Fruit fly (Drosophila melanogaster) whole organism, embryonic: ENCODE data around the gene por.

Source experiments
- ATbp ChIP-seq: fragments of 200-800 bp; sonication (Bioruptor generic); optimal IDR thresholded peaks from 2 replicates; lab custom pipeline; 2017; ENCODE audit warnings: missing biosample characterization, mild to moderate bottlenecking, missing genetic modification characterization, missing genetic modification reagents
- Atf3 ChIP-seq: fragments of 200-800 bp; sonication (Bioruptor generic); optimal IDR thresholded peaks from 3 replicates; lab custom pipeline; 2016; ENCODE audit warnings: missing biosample characterization, missing genetic modification characterization
- B-H1 ChIP-seq: fragments of 200-800 bp; sonication (Bioruptor generic); IDR thresholded peaks from 3 replicates; pipeline ENCODE4 v1.3.6; 2022; ENCODE audit warnings: missing biosample characterization, missing genetic modification characterization
- B-H2 ChIP-seq: fragments of 200-800 bp; sonication (Bioruptor generic); optimal IDR thresholded peaks from 2 replicates; lab custom pipeline; 2018; ENCODE audit warnings: missing biosample characterization, mild to moderate bottlenecking, missing genetic modification characterization
- CG10959 ChIP-seq: fragments of 200-800 bp; sonication (Bioruptor generic); IDR thresholded peaks from 2 replicates; pipeline ENCODE4 v1.3.6; 2022; ENCODE audit warnings: missing biosample characterization, missing genetic modification characterization
- CG11398 ChIP-seq: fragments of 200-800 bp; sonication (Bioruptor generic); optimal IDR thresholded peaks from 2 replicates; lab custom pipeline; 2016; ENCODE audit warnings: missing biosample characterization, missing genetic modification characterization
- CG17612 ChIP-seq: fragments of 200-800 bp; sonication (Bioruptor generic); IDR thresholded peaks from 2 replicates; pipeline ENCODE4 v1.3.6; 2022; ENCODE audit warnings: missing biosample characterization, missing genetic modification characterization
- CG17912 ChIP-seq: fragments of 200-800 bp; sonication (Bioruptor generic); optimal IDR thresholded peaks from 2 replicates; lab custom pipeline; 2018; ENCODE audit warnings: missing biosample characterization, mild to moderate bottlenecking, missing genetic modification characterization
- CG18599 ChIP-seq: fragments of 200-800 bp; sonication (Bioruptor generic); optimal IDR thresholded peaks from 3 replicates; lab custom pipeline; 2017; ENCODE audit warnings: missing biosample characterization, missing genetic modification characterization, mild to moderate bottlenecking, moderate library complexity, missing genetic modification reagents
- CG2712 ChIP-seq: fragments of 200-800 bp; optimal IDR thresholded peaks from 3 replicates; lab custom pipeline; 2019; ENCODE audit warnings: missing biosample characterization, mild to moderate bottlenecking, missing genetic modification characterization, moderate library complexity
- CG3838 ChIP-seq: fragments of 200-800 bp; sonication (Bioruptor generic); optimal IDR thresholded peaks from 3 replicates; lab custom pipeline; 2016; ENCODE audit warnings: missing biosample characterization, missing genetic modification characterization
- CG3847 ChIP-seq: fragments of 200-800 bp; sonication (Bioruptor generic); IDR thresholded peaks from 2 replicates; pipeline ENCODE4 v1.3.6; 2022; ENCODE audit warnings: missing biosample characterization, missing genetic modification characterization
- CG5245 ChIP-seq: fragments of 200-800 bp; sonication (Bioruptor generic); optimal IDR thresholded peaks from 3 replicates; lab custom pipeline; 2016; ENCODE audit warnings: missing biosample characterization, missing genetic modification characterization
- CG8478 ChIP-seq: fragments of >200 bp; optimal IDR thresholded peaks from 2 replicates; lab custom pipeline; 2018
- CG8924 ChIP-seq: fragments of 200-800 bp; optimal IDR thresholded peaks from 3 replicates; lab custom pipeline; 2019; ENCODE audit warnings: missing biosample characterization, mild to moderate bottlenecking, missing genetic modification characterization, moderate library complexity
- CG9797 ChIP-seq: fragments of 200-800 bp; sonication (Bioruptor generic); optimal IDR thresholded peaks from 3 replicates; lab custom pipeline; 2018; ENCODE audit warnings: missing biosample characterization, mild to moderate bottlenecking, missing genetic modification characterization
- Deaf1 ChIP-seq: fragments of 200-800 bp; optimal IDR thresholded peaks from 3 replicates; lab custom pipeline; 2019; ENCODE audit warnings: missing biosample characterization, mild to moderate bottlenecking, missing genetic modification characterization, moderate library complexity
- GATAe ChIP-seq: fragments of 200-800 bp; sonication (Bioruptor generic); conservative IDR thresholded peaks from 2 replicates; pipeline ENCODE4 v1.3.6; 2022; ENCODE audit warnings: missing biosample characterization, missing genetic modification characterization
- HmgZ ChIP-seq: fragments of 200-800 bp; sonication (Bioruptor generic); optimal IDR thresholded peaks from 2 replicates; lab custom pipeline; 2018; ENCODE audit warnings: missing biosample characterization, mild to moderate bottlenecking, missing genetic modification characterization
- Jarid2 ChIP-seq: fragments of 200-800 bp; sonication (Bioruptor generic); optimal IDR thresholded peaks from 3 replicates; lab custom pipeline; 2017; ENCODE audit warnings: mild to moderate bottlenecking, missing biosample characterization, missing genetic modification reagents, missing genetic modification characterization
- Mes4 ChIP-seq: fragments of 200-800 bp; sonication (Bioruptor generic); optimal IDR thresholded peaks from 2 replicates; lab custom pipeline; 2016; ENCODE audit warnings: missing biosample characterization, missing genetic modification characterization
- Nf-YB ChIP-seq: fragments of 200-800 bp; sonication (Bioruptor generic); optimal IDR thresholded peaks from 3 replicates; lab custom pipeline; 2019; ENCODE audit warnings: missing biosample characterization, mild to moderate bottlenecking, missing genetic modification characterization, moderate library complexity
- Scr ChIP-seq: fragments of 200-800 bp; sonication (Bioruptor generic); IDR thresholded peaks from 2 replicates; pipeline ENCODE4 v1.3.6; 2022; ENCODE audit warnings: missing biosample characterization, missing genetic modification characterization; ENCODE audit not compliant: partially characterized antibody
- cas ChIP-seq: fragments of 200-800 bp; sonication (Bioruptor generic); IDR thresholded peaks from 2 replicates; pipeline ENCODE4 v1.3.6; 2022; ENCODE audit warnings: missing biosample characterization, missing genetic modification characterization
- cato ChIP-seq: fragments of 200-800 bp; sonication (Bioruptor generic); optimal IDR thresholded peaks from 2 replicates; lab custom pipeline; 2016; ENCODE audit warnings: missing biosample characterization, missing genetic modification characterization, borderline replicate concordance
- chn ChIP-seq: fragments of 200-800 bp; sonication (Bioruptor generic); optimal IDR thresholded peaks from 2 replicates; lab custom pipeline; 2016; ENCODE audit warnings: missing biosample characterization, missing genetic modification characterization
- ci ChIP-seq: fragments of 200-800 bp; sonication (Bioruptor generic); IDR thresholded peaks from 3 replicates; pipeline ENCODE4 v1.3.6; 2022; ENCODE audit warnings: missing biosample characterization, missing genetic modification characterization
- corto ChIP-seq: fragments of 200-800 bp; sonication (Bioruptor generic); optimal IDR thresholded peaks from 2 replicates; lab custom pipeline; 2016; ENCODE audit warnings: missing biosample characterization, mild to moderate bottlenecking, missing genetic modification characterization, moderate library complexity
- crc ChIP-seq: fragments of 200-800 bp; sonication (Bioruptor generic); optimal IDR thresholded peaks from 2 replicates; lab custom pipeline; 2016; ENCODE audit warnings: missing biosample characterization, missing genetic modification characterization
- en ChIP-seq: fragments of 200-800 bp; sonication (Bioruptor generic); optimal IDR thresholded peaks from 2 replicates; lab custom pipeline; 2016; ENCODE audit warnings: missing biosample characterization, missing genetic modification characterization
- hb ChIP-seq: fragments of 200-800 bp; sonication (Bioruptor generic); IDR thresholded peaks from 3 replicates; pipeline ENCODE4 v1.3.6; 2022; ENCODE audit warnings: missing biosample characterization, missing genetic modification characterization; ENCODE audit not compliant: partially characterized antibody
- jumu ChIP-seq: fragments of 200-800 bp; sonication (Bioruptor generic); optimal IDR thresholded peaks from 3 replicates; lab custom pipeline; 2016; ENCODE audit warnings: missing biosample characterization, missing genetic modification characterization
- lola ChIP-seq, 3 experiments: fragments of >200 bp in 2 of 3; fragments of 200-800 bp in 1 of 3; sonication (Bioruptor generic) in 1 of 3; optimal IDR thresholded peaks; 2 replicates each; lab custom pipeline; 2017 to 2019; ENCODE audit warnings: missing biosample characterization in 3 of 3, missing genetic modification characterization in 3 of 3, mild to moderate bottlenecking in 1 of 3, moderate library complexity in 1 of 3
- mld ChIP-seq: fragments of 200-800 bp; sonication (Bioruptor generic); IDR thresholded peaks from 3 replicates; pipeline ENCODE4 v1.3.6; 2022; ENCODE audit warnings: missing biosample characterization, missing genetic modification characterization; ENCODE audit not compliant: partially characterized antibody
- odd ChIP-seq: fragments of 200-800 bp; sonication (Bioruptor generic); optimal IDR thresholded peaks from 2 replicates; lab custom pipeline; 2017; ENCODE audit warnings: missing biosample characterization, mild to moderate bottlenecking, missing genetic modification characterization
- pb ChIP-seq: fragments of 200-800 bp; sonication (Bioruptor generic); optimal IDR thresholded peaks from 3 replicates; lab custom pipeline; 2016; ENCODE audit warnings: missing biosample characterization, missing genetic modification characterization
- peb ChIP-seq: fragments of 200-800 bp; sonication (Bioruptor generic); IDR thresholded peaks from 2 replicates; pipeline ENCODE4 v1.3.6; 2022; ENCODE audit warnings: missing biosample characterization, missing genetic modification characterization
- pum ChIP-seq: fragments of 200-800 bp; sonication (Bioruptor generic); optimal IDR thresholded peaks from 2 replicates; lab custom pipeline; 2016; ENCODE audit warnings: missing biosample characterization, missing genetic modification characterization
- pzg ChIP-seq: fragments of 200-800 bp; sonication (Bioruptor generic); optimal IDR thresholded peaks from 3 replicates; lab custom pipeline; 2018; ENCODE audit warnings: missing biosample characterization, mild to moderate bottlenecking, missing genetic modification characterization, moderate library complexity
- ro ChIP-seq: fragments of 200-800 bp; sonication (Bioruptor generic); IDR thresholded peaks from 2 replicates; pipeline ENCODE4 v1.3.6; 2022; ENCODE audit warnings: missing biosample characterization, missing genetic modification characterization
- sens-2 ChIP-seq: fragments of 200-800 bp; sonication (Bioruptor generic); IDR thresholded peaks from 2 replicates; pipeline ENCODE4 v1.3.6; 2022; ENCODE audit warnings: missing biosample characterization, missing genetic modification characterization
- seq ChIP-seq: fragments of 200-800 bp; sonication (Bioruptor generic); IDR thresholded peaks from 2 replicates; pipeline ENCODE4 v1.3.6; 2022; ENCODE audit warnings: missing biosample characterization, missing genetic modification characterization
- slp2 ChIP-seq: fragments of 200-800 bp; sonication (Bioruptor generic); optimal IDR thresholded peaks from 2 replicates; lab custom pipeline; 2016; ENCODE audit warnings: missing biosample characterization, missing genetic modification characterization
- tio ChIP-seq: fragments of 200-800 bp; sonication (Bioruptor generic); optimal IDR thresholded peaks from 2 replicates; lab custom pipeline; 2017; ENCODE audit warnings: missing biosample characterization, missing genetic modification characterization, inconsistent platforms
- tll ChIP-seq, 2 experiments: fragments of 200-800 bp in 1 of 2; fragments of >200 bp in 1 of 2; sonication (Bioruptor generic) in 1 of 2; optimal IDR thresholded peaks; 2 replicates each; lab custom pipeline; 2017 to 2019; ENCODE audit warnings: missing biosample characterization in 2 of 2, missing genetic modification characterization in 2 of 2, mild to moderate bottlenecking in 1 of 2, moderate library complexity in 1 of 2
- trem ChIP-seq: fragments of 200-800 bp; optimal IDR thresholded peaks from 3 replicates; lab custom pipeline; 2019; ENCODE audit warnings: missing biosample characterization, mild to moderate bottlenecking, missing genetic modification characterization, moderate library complexity
- zen ChIP-seq: fragments of 200-800 bp; sonication (Bioruptor generic); optimal IDR thresholded peaks from 3 replicates; lab custom pipeline; 2018; ENCODE audit warnings: missing biosample characterization, mild to moderate bottlenecking, missing genetic modification characterization, moderate library complexity
- zen2 ChIP-seq: fragments of 200-800 bp; sonication (Bioruptor generic); IDR thresholded peaks from 3 replicates; pipeline ENCODE4 v1.3.6; 2022; ENCODE audit warnings: missing biosample characterization, missing genetic modification characterization; ENCODE audit not compliant: partially characterized antibody

por gene

dm6 chrX:18367806-18368643 lies 11.6 kb downstream of the por start (continued):
- peak; percentile 22 for TF ChIP-seq chn
- TF ChIP-seq HmgZ (tag; lab: Kevin White, UChicago): peak; percentile 83
- TF ChIP-seq hb (GFP tag; lab: Robert Waterston, UW): no peak
- TF ChIP-seq CG18599 (GFP tag; lab: Kevin White, UChicago): peak; percentile 90
- peak in 2 of 3 experiments; percentile 8 to 15 for TF ChIP-seq lola (GFP tag; optimal IDR thresholded peaks at IDR 0.05; lab: Kevin White, UChicago)
- 0 out of 2 replicates have a peak, but pooled peaks have one; percentile 16 for TF ChIP-seq peb
- TF ChIP-seq CG17912 (GFP tag; lab: Kevin White, UChicago): no peak
- peak; percentile 63 for TF ChIP-seq B-H2 (GFP tag; lab: Kevin White, UChicago)
- peak; percentile 78 for TF ChIP-seq jumu
- TF ChIP-seq CG3838 (GFP tag; lab: Kevin White, UChicago): no peak
- TF ChIP-seq zen (tag; lab: Kevin White, UChicago): no peak
- peak; percentile 32 for TF ChIP-seq CG5245 (GFP tag; lab: Kevin White, UChicago)
- TF ChIP-seq Scr (GFP tag; lab: Robert Waterston, UW): no peak
- peak; percentile 53; the same call in 1 of the 2 replicates for TF ChIP-seq seq (GFP tag; lab: Robert Waterston, UW)
- TF ChIP-seq ci (GFP tag; lab: Robert Waterston, UW): peak; percentile 86
- no peak for TF ChIP-seq tio (GFP tag; lab: Kevin White, UChicago)
- TF ChIP-seq zen2: no peak
- TF ChIP-seq pum: peak; percentile 11
- TF ChIP-seq Mes4 (GFP tag; lab: Kevin White, UChicago): peak; percentile 6
- TF ChIP-seq CG8478 (lab: Kevin White, UChicago): no peak
- peak; percentile 49 for TF ChIP-seq slp2
- peak; percentile 33 for TF ChIP-seq Atf3 (GFP tag; lab: Kevin White, UChicago)
- TF ChIP-seq CG17612: 0 out of 2 replicates have a peak, but pooled peaks have one; percentile 42
- TF ChIP-seq pzg: peak; percentile 12
- TF ChIP-seq CG10959 (GFP tag; lab: Robert Waterston, UW): peak; percentile 69
- TF ChIP-seq Nf-YB (GFP tag; lab: Kevin White, UChicago): no peak
- TF ChIP-seq mld: no peak
- TF ChIP-seq ro (GFP tag; lab: Robert Waterston, UW): no peak
- TF ChIP-seq CG2712 (tag; lab: Kevin White, UChicago): peak; percentile 52
- peak; percentile 43 for TF ChIP-seq pb (GFP tag; lab: Kevin White, UChicago)
- TF ChIP-seq trem (tag; lab: Kevin White, UChicago): no peak
- TF ChIP-seq CG8924 (tag; lab: Kevin White, UChicago): peak; percentile 53
- peak; percentile 46 for TF ChIP-seq odd (GFP tag; lab: Kevin White, UChicago)
- TF ChIP-seq Jarid2 (GFP tag; lab: Kevin White, UChicago): peak; percentile 64
- TF ChIP-seq Deaf1 (tag; lab: Kevin White, UChicago): peak; percentile 45
- peak; percentile 49; the same call in 1 of the 2 replicates for TF ChIP-seq sens-2 (GFP tag; lab: Robert Waterston, UW)
- TF ChIP-seq CG9797: no peak
- TF ChIP-seq crc (GFP tag; lab: Kevin White, UChicago): peak; percentile 59
- TF ChIP-seq cato (GFP tag; lab: Kevin White, UChicago): no peak
- no peak for TF ChIP-seq tll (GFP tag; optimal IDR thresholded peaks at IDR 0.05; lab: Kevin White, UChicago)
- peak; percentile 0 for TF ChIP-seq corto
- peak; percentile 19 for TF ChIP-seq CG11398 (GFP tag; lab: Kevin White, UChicago)
- TF ChIP-seq cas: peak; percentile 74
- TF ChIP-seq en (GFP tag; lab: Kevin White, UChicago): no peak
- peak; percentile 50; the same call in 2 of the 3 replicates for TF ChIP-seq B-H1 (GFP tag; lab: Robert Waterston, UW)
- peak; percentile 60 for TF ChIP-seq CG3847 (GFP tag; lab: Robert Waterston, UW)
- peak; percentile 91 for TF ChIP-seq GATAe (GFP tag; lab: Robert Waterston, UW)
- peak; percentile 75 for TF ChIP-seq ATbp
